Fruit fly (Drosophila melanogaster) whole organism, wandering third instar larva: ENCODE results near the gene Ankle2.
A peak's percentile ranks its signal among the peaks of the same experiment; 100 is the strongest.

ENCODE experiments used
- Dfd ChIP-seq: fragments of >200 bp; optimal IDR thresholded peaks from 2 replicates; lab custom pipeline; 2017; ENCODE audit warnings: missing biosample characterization, missing genetic modification characterization
- Dif ChIP-seq: fragments of 200-275, 200-300 bp; sonication (Bioruptor generic); optimal IDR thresholded peaks from 2 replicates; lab custom pipeline; 2018; ENCODE audit warnings: missing biosample characterization, missing genetic modification characterization; ENCODE audit not compliant: partially characterized antibody
- Hr83 ChIP-seq: fragments of 200-300 bp; sonication (Bioruptor generic); optimal IDR thresholded peaks from 2 replicates; lab custom pipeline; 2016; ENCODE audit warnings: missing biosample characterization, mild to moderate bottlenecking, missing genetic modification characterization, moderate library complexity; ENCODE audit not compliant: poor library complexity, severe bottlenecking
- Jra ChIP-seq: sonication (Bioruptor generic); optimal IDR thresholded peaks from 2 replicates; lab custom pipeline; 2016; ENCODE audit warnings: missing biosample characterization, missing genetic modification characterization
- OdsH ChIP-seq: fragments of 200-800 bp; sonication (Bioruptor generic); optimal IDR thresholded peaks from 2 replicates; lab custom pipeline; 2016; ENCODE audit warnings: missing biosample characterization, mild to moderate bottlenecking, missing genetic modification characterization
- br ChIP-seq: fragments of 200-800 bp; sonication (Bioruptor generic); optimal IDR thresholded peaks from 2 replicates; lab custom pipeline; 2016; ENCODE audit warnings: missing biosample characterization, missing genetic modification characterization
- dsf ChIP-seq: sonication (Bioruptor generic); optimal IDR thresholded peaks from 2 replicates; lab custom pipeline; 2016; ENCODE audit warnings: missing biosample characterization, missing genetic modification characterization, borderline replicate concordance
- foxo ChIP-seq, 2 experiments: fragments of 200-800 bp; sonication (Bioruptor generic); optimal IDR thresholded peaks; 2 replicates in 1 of 2; 3 replicates in 1 of 2; lab custom pipeline; 2016 to 2017; ENCODE audit warnings: missing biosample characterization in 2 of 2, missing genetic modification characterization in 2 of 2
- h ChIP-seq: fragments of 200-800 bp; sonication (Bioruptor generic); optimal IDR thresholded peaks from 3 replicates; lab custom pipeline; 2016; ENCODE audit warnings: missing biosample characterization, mild to moderate bottlenecking, missing genetic modification characterization
- lola ChIP-seq: fragments of >200 bp; optimal IDR thresholded peaks from 2 replicates; lab custom pipeline; 2017; ENCODE audit warnings: missing biosample characterization, missing genetic modification characterization
- pan ChIP-seq: fragments of >200 bp; optimal IDR thresholded peaks from 2 replicates; lab custom pipeline; 2017
- psq ChIP-seq: fragments of 200-800 bp; sonication (Bioruptor generic); optimal IDR thresholded peaks from 3 replicates; lab custom pipeline; 2017; ENCODE audit warnings: missing biosample characterization, mild to moderate bottlenecking, missing genetic modification characterization, moderate library complexity
- usp ChIP-seq: fragments of >200 bp; optimal IDR thresholded peaks from 2 replicates; lab custom pipeline; 2017; ENCODE audit warnings: missing biosample characterization, missing genetic modification characterization

DNA sequence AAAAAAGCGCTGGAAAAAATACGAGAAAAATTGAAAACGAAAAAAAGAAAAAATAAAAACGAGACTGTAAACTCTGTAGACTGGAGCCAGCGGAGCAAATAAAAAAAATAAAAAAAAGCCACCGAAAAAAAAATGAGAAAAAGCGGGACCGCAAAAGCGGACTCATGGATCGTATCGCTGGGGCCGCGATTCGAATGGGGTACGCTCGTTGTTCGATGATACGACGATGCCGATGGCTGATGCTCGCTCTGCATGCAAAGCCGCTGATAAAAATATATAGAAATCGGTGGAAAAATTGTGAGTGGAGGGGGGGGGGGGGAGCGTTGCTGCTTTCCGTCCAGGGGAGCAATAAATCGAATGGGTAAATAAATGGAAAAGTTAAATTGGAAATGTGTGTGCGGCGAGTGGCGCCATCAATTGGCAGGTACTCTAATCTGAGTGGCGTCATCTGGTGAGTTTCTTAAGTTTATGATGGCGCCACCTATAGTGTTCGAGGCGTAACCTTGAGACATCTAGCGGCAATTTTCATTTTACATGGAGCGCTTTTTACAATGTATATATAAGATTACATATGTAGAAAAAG lies 47.4 kb downstream of the Ankle2 start:
- peak; percentile 71 for TF ChIP-seq Hr83
- peak; percentile 78 to 82 for TF ChIP-seq foxo (GFP tag; optimal IDR thresholded peaks at IDR 0.05; lab: Kevin White, UChicago)
- peak; percentile 73 for TF ChIP-seq br (GFP tag; lab: Kevin White, UChicago)
- no peak for TF ChIP-seq Dif
- no peak for TF ChIP-seq pan (lab: Kevin White, UChicago)
- TF ChIP-seq OdsH (GFP tag; lab: Kevin White, UChicago) = peak; percentile 42
- TF ChIP-seq Dfd (GFP tag; lab: Kevin White, UChicago) = no peak
- TF ChIP-seq h = peak; percentile 3
- TF ChIP-seq Jra (GFP tag; lab: Kevin White, UChicago) = peak; percentile 23
- no peak for TF ChIP-seq dsf (GFP tag; lab: Kevin White, UChicago)
- peak; percentile 37 for TF ChIP-seq psq
- no peak for TF ChIP-seq usp (GFP tag; lab: Kevin White, UChicago)
- TF ChIP-seq lola (GFP tag; lab: Kevin White, UChicago) = no peak
